Fruit fly (Drosophila melanogaster) whole organism: ENCODE data around the gene mus101.

Experiments
- Dll ChIP-seq: fragments of >200 bp; optimal IDR thresholded peaks from 2 replicates; lab custom pipeline; 2017
- pan ChIP-seq: fragments of >200 bp; optimal IDR thresholded peaks from 2 replicates; lab custom pipeline; 2017
- psq ChIP-seq: fragments of >200 bp; optimal IDR thresholded peaks from 2 replicates; lab custom pipeline; 2017
- usp ChIP-seq: fragments of >200 bp; optimal IDR thresholded peaks from 2 replicates; lab custom pipeline; 2017; ENCODE audit warnings: missing biosample characterization, missing genetic modification characterization, mixed read lengths

dm6 chrX:13753101-13753758 lies 31.2 kb downstream of the mus101 start:
- peak; percentile 36 for TF ChIP-seq psq (lab: Kevin White, UChicago)
- no peak for TF ChIP-seq pan (lab: Kevin White, UChicago)
- TF ChIP-seq Dll (lab: Kevin White, UChicago), result no peak
- no peak for TF ChIP-seq usp (GFP tag; lab: Kevin White, UChicago)
